Fruit fly (Drosophila melanogaster) whole organism, prepupa: ENCODE measurements around the gene spz4.

Experiments
- Blimp-1 ChIP-seq: fragments of 200-800 bp; sonication (Bioruptor generic); optimal IDR thresholded peaks from 3 replicates; lab custom pipeline; 2017; ENCODE audit warnings: missing biosample characterization, missing genetic modification characterization, mild to moderate bottlenecking, moderate library complexity, missing genetic modification reagents
- CG11294 ChIP-seq: fragments of 200-800 bp; sonication (Bioruptor generic); IDR thresholded peaks from 2 replicates; pipeline ENCODE4 v1.3.6; 2022; ENCODE audit warnings: missing biosample characterization, missing genetic modification characterization
- CG11762 ChIP-seq: fragments of 200-800 bp; sonication (Bioruptor generic); optimal IDR thresholded peaks from 3 replicates; lab custom pipeline; 2016; ENCODE audit warnings: missing biosample characterization, missing genetic modification characterization; ENCODE audit not compliant: insufficient read depth
- CG11902 ChIP-seq: fragments of 200-800 bp; sonication (Bioruptor generic); optimal IDR thresholded peaks from 3 replicates; lab custom pipeline; 2016; ENCODE audit warnings: missing biosample characterization, missing genetic modification characterization
- CG15336 ChIP-seq: fragments of 200-800 bp; sonication (Bioruptor generic); IDR thresholded peaks from 2 replicates; pipeline ENCODE4 v1.3.6; 2022; ENCODE audit warnings: missing biosample characterization, missing genetic modification characterization
- CG16779 ChIP-seq: fragments of 200-800 bp; sonication (Bioruptor generic); optimal IDR thresholded peaks from 3 replicates; lab custom pipeline; 2017; ENCODE audit warnings: missing biosample characterization, mild to moderate bottlenecking, missing genetic modification characterization
- CG3032 ChIP-seq: fragments of 200-800 bp; optimal IDR thresholded peaks from 2 replicates; lab custom pipeline; 2019; ENCODE audit warnings: missing biosample characterization, mild to moderate bottlenecking, missing genetic modification characterization, moderate library complexity
- CG31627 ChIP-seq: fragments of 200-800 bp; sonication (Bioruptor generic); optimal IDR thresholded peaks from 3 replicates; lab custom pipeline; 2016; ENCODE audit warnings: missing biosample characterization, missing genetic modification characterization
- CG34406 ChIP-seq: fragments of 200-800 bp; sonication (Bioruptor generic); optimal IDR thresholded peaks from 3 replicates; lab custom pipeline; 2016; ENCODE audit warnings: missing biosample characterization, missing genetic modification characterization
- CG3919 ChIP-seq: fragments of 200-800 bp; sonication (Bioruptor generic); optimal IDR thresholded peaks from 3 replicates; lab custom pipeline; 2016; ENCODE audit warnings: missing biosample characterization, missing genetic modification characterization
- CG6163 ChIP-seq: fragments of 200-800 bp; sonication (Bioruptor generic); IDR thresholded peaks from 3 replicates; pipeline ENCODE4 v1.3.6; 2022; ENCODE audit warnings: missing biosample characterization, missing genetic modification characterization
- CG6276 ChIP-seq: fragments of 200-800 bp; sonication (Bioruptor generic); optimal IDR thresholded peaks from 2 replicates; lab custom pipeline; 2017; ENCODE audit warnings: missing biosample characterization, mild to moderate bottlenecking, missing genetic modification characterization
- CG6792 ChIP-seq: fragments of 200-800 bp; sonication (Bioruptor generic); optimal IDR thresholded peaks from 3 replicates; lab custom pipeline; 2016; ENCODE audit warnings: missing biosample characterization, missing genetic modification characterization
- CG6854 ChIP-seq: fragments of 200-800 bp; sonication (Bioruptor generic); optimal IDR thresholded peaks from 2 replicates; lab custom pipeline; 2017; ENCODE audit warnings: missing biosample characterization, mild to moderate bottlenecking, missing genetic modification characterization
- CG7368 ChIP-seq: fragments of 200-800 bp; sonication (Bioruptor generic); optimal IDR thresholded peaks from 3 replicates; lab custom pipeline; 2016; ENCODE audit warnings: missing biosample characterization, missing genetic modification characterization
- CG8119 ChIP-seq: fragments of 200-800 bp; sonication (Bioruptor generic); IDR thresholded peaks from 3 replicates; pipeline ENCODE4 v1.3.6; 2022; ENCODE audit warnings: missing biosample characterization, missing genetic modification characterization
- CG8319 ChIP-seq: fragments of 200-800 bp; sonication (Bioruptor generic); optimal IDR thresholded peaks from 3 replicates; lab custom pipeline; 2016; ENCODE audit warnings: missing biosample characterization, missing genetic modification characterization
- CG8632 ChIP-seq: fragments of 200-800 bp; sonication (Bioruptor generic); optimal IDR thresholded peaks from 3 replicates; lab custom pipeline; 2016; ENCODE audit warnings: missing biosample characterization, missing genetic modification characterization
- Eip78C ChIP-seq: fragments of 200-800 bp; sonication (Bioruptor generic); peaks from one replicate; lab custom pipeline; 2016; ENCODE audit warnings: missing biosample characterization, missing genetic modification characterization
- Eip93F ChIP-seq: fragments of 200-800 bp; sonication (Bioruptor generic); optimal IDR thresholded peaks from 2 replicates; lab custom pipeline; 2016; ENCODE audit warnings: missing biosample characterization, mild to moderate bottlenecking, missing genetic modification characterization
- Ets21C ChIP-seq: fragments of 200-800 bp; sonication (Bioruptor generic); optimal IDR thresholded peaks from 3 replicates; lab custom pipeline; 2016; ENCODE audit warnings: missing biosample characterization, missing genetic modification characterization
- Ets96B ChIP-seq: fragments of 200-800 bp; optimal IDR thresholded peaks from 2 replicates; lab custom pipeline; 2019; ENCODE audit warnings: missing biosample characterization, mild to moderate bottlenecking, missing genetic modification characterization, moderate library complexity
- Gug ChIP-seq: fragments of 200-800 bp; sonication (Bioruptor generic); IDR thresholded peaks from 2 replicates; pipeline ENCODE4 v1.3.6; 2022; ENCODE audit warnings: missing biosample characterization, missing genetic modification characterization
- Hr38 ChIP-seq: sonication (Bioruptor generic); optimal IDR thresholded peaks from 2 replicates; lab custom pipeline; 2016; ENCODE audit warnings: missing biosample characterization, missing genetic modification characterization
- Hr39 ChIP-seq: fragments of 200-800 bp; sonication (Bioruptor generic); optimal IDR thresholded peaks from 2 replicates; lab custom pipeline; 2016; ENCODE audit warnings: missing biosample characterization, missing genetic modification characterization
- Hr4 ChIP-seq: fragments of 200-800 bp; sonication (Bioruptor generic); optimal IDR thresholded peaks from 3 replicates; lab custom pipeline; 2016; ENCODE audit warnings: missing biosample characterization, missing genetic modification characterization
- Met ChIP-seq: fragments of 200-800 bp; sonication (Bioruptor generic); optimal IDR thresholded peaks from 3 replicates; lab custom pipeline; 2016; ENCODE audit warnings: missing biosample characterization, missing genetic modification characterization
- OdsH ChIP-seq: fragments of 200-800 bp; sonication (Bioruptor generic); optimal IDR thresholded peaks from 3 replicates; lab custom pipeline; 2016; ENCODE audit warnings: missing biosample characterization, missing genetic modification characterization
- Smox ChIP-seq: fragments of 200-800 bp; sonication (Bioruptor generic); optimal IDR thresholded peaks from 3 replicates; lab custom pipeline; 2016; ENCODE audit warnings: missing biosample characterization, missing genetic modification characterization
- Sox14 ChIP-seq: fragments of 200-800 bp; sonication (Bioruptor generic); optimal IDR thresholded peaks from 3 replicates; lab custom pipeline; 2016; ENCODE audit warnings: missing biosample characterization, missing genetic modification characterization
- Sox15 ChIP-seq: fragments of 200-800 bp; sonication (Bioruptor generic); optimal IDR thresholded peaks from 3 replicates; lab custom pipeline; 2016; ENCODE audit warnings: missing biosample characterization, missing genetic modification characterization
- achi ChIP-seq: fragments of 200-800 bp; sonication (Bioruptor generic); optimal IDR thresholded peaks from 3 replicates; lab custom pipeline; 2016; ENCODE audit warnings: missing biosample characterization, missing genetic modification characterization
- acj6 ChIP-seq: fragments of 200-800 bp; sonication (Bioruptor generic); optimal IDR thresholded peaks from 3 replicates; lab custom pipeline; 2016; ENCODE audit warnings: missing biosample characterization, missing genetic modification characterization
- dac ChIP-seq: fragments of 200-800 bp; sonication (Bioruptor generic); optimal IDR thresholded peaks from 2 replicates; lab custom pipeline; 2017; ENCODE audit warnings: missing biosample characterization, mild to moderate bottlenecking, missing genetic modification characterization
- dsx ChIP-seq: fragments of 200-800 bp; optimal IDR thresholded peaks from 3 replicates; lab custom pipeline; 2019; ENCODE audit warnings: missing biosample characterization, mild to moderate bottlenecking, missing genetic modification characterization, moderate library complexity; ENCODE audit not compliant: poor library complexity, severe bottlenecking
- eg ChIP-seq: fragments of 200-800 bp; sonication (Bioruptor generic); IDR thresholded peaks from 3 replicates; pipeline ENCODE4 v1.3.6; 2022; ENCODE audit warnings: missing biosample characterization, missing genetic modification characterization
- esn ChIP-seq: fragments of 200-800 bp; sonication (Bioruptor generic); optimal IDR thresholded peaks from 2 replicates; lab custom pipeline; 2016; ENCODE audit warnings: missing biosample characterization, mild to moderate bottlenecking, missing genetic modification characterization, moderate library complexity
- fd59A ChIP-seq: fragments of 200-800 bp; sonication (Bioruptor generic); optimal IDR thresholded peaks from 2 replicates; lab custom pipeline; 2017; ENCODE audit warnings: missing biosample characterization, mild to moderate bottlenecking, missing genetic modification characterization, missing genetic modification reagents
- fd85E ChIP-seq: fragments of 200-800 bp; sonication (Bioruptor generic); optimal IDR thresholded peaks from 3 replicates; lab custom pipeline; 2016; ENCODE audit warnings: missing biosample characterization, missing genetic modification characterization
- fkh ChIP-seq: fragments of 200-800 bp; sonication (Bioruptor generic); optimal IDR thresholded peaks from 3 replicates; lab custom pipeline; 2017; ENCODE audit warnings: missing biosample characterization, mild to moderate bottlenecking, missing genetic modification characterization, moderate library complexity
- lz ChIP-seq: fragments of 200-800 bp; sonication (Bioruptor generic); optimal IDR thresholded peaks from 3 replicates; lab custom pipeline; 2016; ENCODE audit warnings: missing biosample characterization, missing genetic modification characterization
- net ChIP-seq: fragments of 200-800 bp; sonication (Bioruptor generic); optimal IDR thresholded peaks from 3 replicates; lab custom pipeline; 2016; ENCODE audit warnings: missing biosample characterization, missing genetic modification characterization
- pdm3 ChIP-seq: fragments of 200-800 bp; sonication (Bioruptor generic); optimal IDR thresholded peaks from 3 replicates; lab custom pipeline; 2016; ENCODE audit warnings: missing biosample characterization, missing genetic modification characterization
- salr ChIP-seq, 2 experiments: fragments of 200-800 bp; sonication (Bioruptor generic); optimal IDR thresholded peaks; 3 replicates each; lab custom pipeline; 2016 to 2018; ENCODE audit warnings: missing biosample characterization in 2 of 2, missing genetic modification characterization in 2 of 2, mild to moderate bottlenecking in 1 of 2
- spab ChIP-seq: fragments of 200-800 bp; sonication (Bioruptor generic); optimal IDR thresholded peaks from 2 replicates; lab custom pipeline; 2017; ENCODE audit warnings: missing biosample characterization, mild to moderate bottlenecking, missing genetic modification characterization, missing genetic modification reagents
- ss ChIP-seq, 2 experiments: fragments of 200-800 bp; sonication (Bioruptor generic); optimal IDR thresholded peaks; 2 replicates in 1 of 2; 3 replicates in 1 of 2; lab custom pipeline; 2017 to 2018; ENCODE audit warnings: mild to moderate bottlenecking in 2 of 2, missing biosample characterization in 2 of 2, missing genetic modification characterization in 2 of 2, moderate library complexity in 1 of 2
- svp ChIP-seq: fragments of 200-800 bp; sonication (Bioruptor generic); peaks from one replicate; lab custom pipeline; 2016; ENCODE audit warnings: missing biosample characterization, missing genetic modification characterization
- topi ChIP-seq: fragments of 200-800 bp; sonication (Bioruptor generic); optimal IDR thresholded peaks from 3 replicates; lab custom pipeline; 2016; ENCODE audit warnings: missing biosample characterization, missing genetic modification characterization
- vri ChIP-seq: fragments of 200-800 bp; sonication (Bioruptor generic); optimal IDR thresholded peaks from 3 replicates; lab custom pipeline; 2016; ENCODE audit warnings: missing biosample characterization, mild to moderate bottlenecking, missing genetic modification characterization

Gene spz4

DNA sequence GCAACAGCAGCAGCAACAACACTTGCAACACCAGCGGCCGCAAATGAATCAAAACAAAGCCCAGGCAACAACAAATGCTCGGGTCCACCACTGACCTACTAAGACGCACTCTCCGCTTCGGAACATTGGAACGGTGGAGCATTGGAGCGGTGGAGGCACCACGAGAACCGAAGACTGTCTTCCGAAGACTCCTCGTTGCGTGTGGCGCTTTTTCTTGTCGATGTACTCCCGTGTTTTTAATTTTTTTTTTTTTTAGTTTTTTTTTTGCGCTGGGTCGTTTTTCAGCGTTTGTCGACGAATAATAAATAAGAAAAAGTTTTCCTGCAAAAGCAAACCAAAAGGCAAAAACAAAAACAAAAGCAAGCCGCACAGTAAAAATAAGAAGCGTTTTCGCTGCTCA is 866 bp upstream of the spz4 start:
- TF ChIP-seq Sox15 (no peak), CG15336 (GFP tag; lab: Robert Waterston, UW) (peak; percentile 21; the same call in 1 of the 2 replicates), CG11902 (GFP tag; lab: Kevin White, UChicago) (no peak), Eip78C (GFP tag; lab: Kevin White, UChicago) (no peak), CG11294 (GFP tag; lab: Robert Waterston, UW) (no peak), dac (no peak), topi (GFP tag; lab: Kevin White, UChicago) (no peak), Eip93F (GFP tag; lab: Kevin White, UChicago) (no peak), CG31627 (GFP tag; lab: Kevin White, UChicago) (no peak), esn (GFP tag; lab: Kevin White, UChicago) (no peak), CG16779 (tag; lab: Kevin White, UChicago) (no peak), CG8632 (no peak), Ets21C (GFP tag; lab: Kevin White, UChicago) (no peak), CG6792 (GFP tag; lab: Kevin White, UChicago) (no peak), net (GFP tag; lab: Kevin White, UChicago) (no peak), Hr4 (GFP tag; lab: Kevin White, UChicago) (no peak), pdm3 (GFP tag; lab: Kevin White, UChicago) (no peak), CG8119 (GFP tag; lab: Robert Waterston, UW) (peak; percentile 65; the same call in 2 of the 3 replicates), Sox14 (no peak), dsx (GFP tag; lab: Kevin White, UChicago) (no peak), Smox (GFP tag; lab: Kevin White, UChicago) (no peak), CG7368 (GFP tag; lab: Kevin White, UChicago) (no peak), CG6163 (GFP tag; lab: Robert Waterston, UW) (0 out of 3 replicates have a peak, but pooled peaks have one; percentile 19), CG6854 (GFP tag; lab: Kevin White, UChicago) (peak; percentile 16), Met (no peak), CG34406 (GFP tag; lab: Kevin White, UChicago) (no peak), OdsH (GFP tag; lab: Kevin White, UChicago) (no peak), spab (GFP tag; lab: Kevin White, UChicago) (no peak), eg (GFP tag; lab: Robert Waterston, UW) (peak; percentile 69; the same call in 2 of the 3 replicates), CG3032 (tag; lab: Kevin White, UChicago) (no peak), Ets96B (no peak), CG3919 (GFP tag; lab: Kevin White, UChicago) (no peak), ss (GFP tag; optimal IDR thresholded peaks at IDR 0.05; lab: Kevin White, UChicago) (peak in 1 of 2 experiments; percentile 43), Blimp-1 (GFP tag; lab: Kevin White, UChicago) (no peak), CG11762 (GFP tag; lab: Kevin White, UChicago) (no peak), vri (GFP tag; lab: Kevin White, UChicago) (no peak), salr (GFP tag; optimal IDR thresholded peaks at IDR 0.05; lab: Kevin White, UChicago) (no peak), fd85E (no peak), Gug (no peak), CG6276 (GFP tag; lab: Kevin White, UChicago) (peak; percentile 18), Hr39 (no peak), Hr38 (GFP tag; lab: Kevin White, UChicago) (no peak), achi (GFP tag; lab: Kevin White, UChicago) (no peak), CG8319 (GFP tag; lab: Kevin White, UChicago) (no peak), fkh (GFP tag; lab: Kevin White, UChicago) (no peak), svp (no peak), lz (no peak), acj6 (GFP tag; lab: Kevin White, UChicago) (no peak), fd59A (no peak)
